Fruit fly (Drosophila melanogaster) whole organism, embryonic: Measurements from ENCODE around the gene CG5510.

ENCODE experiments used
- Abd-B ChIP-seq: fragments of 200-800 bp; sonication (Bioruptor generic); optimal IDR thresholded peaks from 2 replicates; lab custom pipeline; 2018; ENCODE audit warnings: missing biosample characterization, mild to moderate bottlenecking, missing genetic modification characterization, moderate library complexity
- Bdp1 ChIP-seq: fragments of 200-800 bp; sonication (Bioruptor generic); optimal IDR thresholded peaks from 3 replicates; lab custom pipeline; 2016; ENCODE audit warnings: missing biosample characterization, missing genetic modification characterization
- Bgb ChIP-seq: fragments of 200-800 bp; sonication (Bioruptor generic); IDR thresholded peaks from 2 replicates; pipeline ENCODE4 v1.3.6; 2022; ENCODE audit warnings: missing biosample characterization, missing genetic modification characterization; ENCODE audit not compliant: partially characterized antibody
- CG1024 ChIP-seq: fragments of 200-800 bp; sonication (Bioruptor generic); IDR thresholded peaks from 2 replicates; pipeline ENCODE4 v1.3.6; 2022; ENCODE audit warnings: missing biosample characterization, missing genetic modification characterization
- CG11456 ChIP-seq: fragments of 200-800 bp; sonication (Bioruptor generic); IDR thresholded peaks from 3 replicates; pipeline ENCODE4 v1.3.6; 2022; ENCODE audit warnings: missing biosample characterization, missing genetic modification characterization
- CG12391 ChIP-seq: fragments of 200-800 bp; sonication (Bioruptor generic); optimal IDR thresholded peaks from 3 replicates; lab custom pipeline; 2018; ENCODE audit warnings: missing biosample characterization, mild to moderate bottlenecking, missing genetic modification characterization, moderate library complexity
- CG12942 ChIP-seq: fragments of 200-800 bp; sonication (Bioruptor generic); optimal IDR thresholded peaks from 3 replicates; lab custom pipeline; 2016; ENCODE audit warnings: missing biosample characterization, missing genetic modification characterization
- CG13123 ChIP-seq: fragments of 200-800 bp; sonication (Bioruptor generic); optimal IDR thresholded peaks from 2 replicates; lab custom pipeline; 2016; ENCODE audit warnings: missing biosample characterization, missing genetic modification characterization
- CG13424 ChIP-seq: fragments of 200-800 bp; sonication (Bioruptor generic); optimal IDR thresholded peaks from 2 replicates; lab custom pipeline; 2019; ENCODE audit warnings: missing biosample characterization, mild to moderate bottlenecking, missing genetic modification characterization, moderate library complexity
- CG17186 ChIP-seq: fragments of 200-800 bp; sonication (Bioruptor generic); optimal IDR thresholded peaks from 3 replicates; lab custom pipeline; 2017; ENCODE audit warnings: missing biosample characterization, missing genetic modification reagents, missing genetic modification characterization
- CG1792 ChIP-seq: fragments of 200-800 bp; sonication (Bioruptor generic); optimal IDR thresholded peaks from 2 replicates; lab custom pipeline; 2016; ENCODE audit warnings: missing biosample characterization, missing genetic modification characterization
- CG18476 ChIP-seq: fragments of 200-800 bp; sonication (Bioruptor generic); optimal IDR thresholded peaks from 2 replicates; lab custom pipeline; 2016; ENCODE audit warnings: missing biosample characterization, mild to moderate bottlenecking, missing genetic modification characterization
- CG18619 ChIP-seq: fragments of 200-800 bp; sonication (Bioruptor generic); optimal IDR thresholded peaks from 3 replicates; lab custom pipeline; 2017; ENCODE audit warnings: missing biosample characterization, mild to moderate bottlenecking, missing genetic modification characterization
- CG2199 ChIP-seq: fragments of 200-800 bp; sonication (Bioruptor generic); IDR thresholded peaks from 3 replicates; pipeline ENCODE4 v1.3.6; 2022; ENCODE audit warnings: missing biosample characterization, missing genetic modification characterization
- CG30431 ChIP-seq: fragments of 200-800 bp; sonication (Bioruptor generic); optimal IDR thresholded peaks from 2 replicates; lab custom pipeline; 2017; ENCODE audit warnings: missing biosample characterization, missing genetic modification characterization
- CG3065 ChIP-seq: fragments of 200-800 bp; sonication (Bioruptor generic); optimal IDR thresholded peaks from 2 replicates; lab custom pipeline; 2016; ENCODE audit warnings: missing biosample characterization, missing genetic modification characterization
- CG31224 ChIP-seq: fragments of 200-800 bp; sonication (Bioruptor generic); IDR thresholded peaks from 2 replicates; pipeline ENCODE4 v1.3.6; 2022; ENCODE audit warnings: missing biosample characterization, missing genetic modification characterization
- CG31365 ChIP-seq: fragments of 200-800 bp; sonication (Bioruptor generic); optimal IDR thresholded peaks from 2 replicates; lab custom pipeline; 2018; ENCODE audit warnings: missing biosample characterization, mild to moderate bottlenecking, missing genetic modification characterization
- CG3847 ChIP-seq: fragments of 200-800 bp; sonication (Bioruptor generic); IDR thresholded peaks from 2 replicates; pipeline ENCODE4 v1.3.6; 2022; ENCODE audit warnings: missing biosample characterization, missing genetic modification characterization
- CG3995 ChIP-seq: fragments of 200-800 bp; sonication (Bioruptor generic); optimal IDR thresholded peaks from 3 replicates; lab custom pipeline; 2016; ENCODE audit warnings: missing biosample characterization, missing genetic modification characterization
- CG43689 ChIP-seq: fragments of 200-800 bp; sonication (Bioruptor generic); IDR thresholded peaks from 2 replicates; pipeline ENCODE4 v1.3.6; 2022; ENCODE audit warnings: missing biosample characterization, missing genetic modification characterization
- CG4617 ChIP-seq: fragments of 200-800 bp; sonication (Bioruptor generic); optimal IDR thresholded peaks from 3 replicates; lab custom pipeline; 2016; ENCODE audit warnings: missing biosample characterization, missing genetic modification characterization, borderline replicate concordance
- CG5180 ChIP-seq: fragments of 200-800 bp; sonication (Bioruptor generic); optimal IDR thresholded peaks from 3 replicates; lab custom pipeline; 2017; ENCODE audit warnings: missing biosample characterization, missing genetic modification characterization, mild to moderate bottlenecking, moderate library complexity, missing genetic modification reagents
- CG5245 ChIP-seq: fragments of 200-800 bp; sonication (Bioruptor generic); optimal IDR thresholded peaks from 3 replicates; lab custom pipeline; 2016; ENCODE audit warnings: missing biosample characterization, missing genetic modification characterization
- CG7963 ChIP-seq: fragments of 200-800 bp; sonication (Bioruptor generic); IDR thresholded peaks from 3 replicates; pipeline ENCODE4 v1.3.6; 2022; ENCODE audit warnings: missing biosample characterization, missing genetic modification characterization; ENCODE audit not compliant: partially characterized antibody
- CG8924 ChIP-seq: fragments of 200-800 bp; optimal IDR thresholded peaks from 3 replicates; lab custom pipeline; 2019; ENCODE audit warnings: missing biosample characterization, mild to moderate bottlenecking, missing genetic modification characterization, moderate library complexity
- CG9215 ChIP-seq: fragments of 200-800 bp; sonication (Bioruptor generic); IDR thresholded peaks from 2 replicates; pipeline ENCODE4 v1.3.6; 2022; ENCODE audit warnings: missing biosample characterization, missing genetic modification characterization
- Dek ChIP-seq: fragments of 200-800 bp; sonication (Bioruptor generic); optimal IDR thresholded peaks from 3 replicates; lab custom pipeline; 2019; ENCODE audit warnings: missing biosample characterization, mild to moderate bottlenecking, missing genetic modification characterization, moderate library complexity
- Fer2 ChIP-seq: fragments of 200-800 bp; sonication (Bioruptor generic); optimal IDR thresholded peaks from 2 replicates; lab custom pipeline; 2018; ENCODE audit warnings: missing biosample characterization, mild to moderate bottlenecking, missing genetic modification characterization, moderate library complexity
- H15 ChIP-seq: fragments of 200-800 bp; sonication (Bioruptor generic); IDR thresholded peaks from 3 replicates; pipeline ENCODE4 v1.3.6; 2022; ENCODE audit warnings: missing biosample characterization, missing genetic modification characterization
- MBD-R2 ChIP-seq: fragments of 200-800 bp; sonication (Bioruptor generic); IDR thresholded peaks from 2 replicates; pipeline ENCODE4 v1.3.6; 2022; ENCODE audit warnings: missing biosample characterization, missing genetic modification characterization
- Sox100B ChIP-seq: fragments of 200-800 bp; sonication (Bioruptor generic); optimal IDR thresholded peaks from 3 replicates; lab custom pipeline; 2018; ENCODE audit warnings: missing biosample characterization, mild to moderate bottlenecking, missing genetic modification characterization
- ab ChIP-seq: fragments of 200-800 bp; sonication (Bioruptor generic); optimal IDR thresholded peaks from 2 replicates; lab custom pipeline; 2016; ENCODE audit warnings: missing biosample characterization, missing genetic modification characterization
- chn ChIP-seq: fragments of 200-800 bp; sonication (Bioruptor generic); optimal IDR thresholded peaks from 2 replicates; lab custom pipeline; 2016; ENCODE audit warnings: missing biosample characterization, missing genetic modification characterization
- ci ChIP-seq: fragments of 200-800 bp; sonication (Bioruptor generic); IDR thresholded peaks from 3 replicates; pipeline ENCODE4 v1.3.6; 2022; ENCODE audit warnings: missing biosample characterization, missing genetic modification characterization
- dmrt99B ChIP-seq: fragments of 200-800 bp; sonication (Bioruptor generic); optimal IDR thresholded peaks from 2 replicates; lab custom pipeline; 2018; ENCODE audit warnings: missing biosample characterization, mild to moderate bottlenecking, missing genetic modification characterization, moderate library complexity
- dysf ChIP-seq: fragments of 200-800 bp; sonication (Bioruptor generic); IDR thresholded peaks from 3 replicates; pipeline ENCODE4 v1.3.6; 2022; ENCODE audit warnings: missing biosample characterization, missing genetic modification characterization
- fru ChIP-seq: fragments of >200 bp; optimal IDR thresholded peaks from 2 replicates; lab custom pipeline; 2017
- grn ChIP-seq: fragments of 200-800 bp; sonication (Bioruptor generic); optimal IDR thresholded peaks from 3 replicates; lab custom pipeline; 2017; ENCODE audit warnings: missing biosample characterization, missing genetic modification characterization
- knrl ChIP-seq: fragments of 200-800 bp; sonication (Bioruptor generic); IDR thresholded peaks from 3 replicates; pipeline ENCODE4 v1.3.6; 2022; ENCODE audit warnings: missing biosample characterization, missing genetic modification characterization; ENCODE audit not compliant: partially characterized antibody
- oc ChIP-seq: fragments of 200-800 bp; sonication (Bioruptor generic); optimal IDR thresholded peaks from 2 replicates; lab custom pipeline; 2018; ENCODE audit warnings: missing biosample characterization, mild to moderate bottlenecking, missing genetic modification characterization, moderate library complexity
- p53 ChIP-seq: fragments of 200-800 bp; sonication (Bioruptor generic); optimal IDR thresholded peaks from 2 replicates; lab custom pipeline; 2016; ENCODE audit warnings: missing biosample characterization, missing genetic modification characterization
- sisA ChIP-seq: fragments of 200-800 bp; sonication (Bioruptor generic); IDR thresholded peaks from 2 replicates; pipeline ENCODE4 v1.3.6; 2022; ENCODE audit warnings: missing biosample characterization, missing genetic modification characterization
- sna ChIP-seq: fragments of 200-800 bp; sonication (Bioruptor generic); IDR thresholded peaks from 2 replicates; pipeline ENCODE4 v1.3.6; 2022; ENCODE audit warnings: missing biosample characterization, missing genetic modification characterization; ENCODE audit not compliant: partially characterized antibody
- tio ChIP-seq: fragments of 200-800 bp; sonication (Bioruptor generic); optimal IDR thresholded peaks from 2 replicates; lab custom pipeline; 2017; ENCODE audit warnings: missing biosample characterization, missing genetic modification characterization, inconsistent platforms
- tll ChIP-seq, 2 experiments: fragments of 200-800 bp in 1 of 2; fragments of >200 bp in 1 of 2; sonication (Bioruptor generic) in 1 of 2; optimal IDR thresholded peaks; 2 replicates each; lab custom pipeline; 2017 to 2019; ENCODE audit warnings: missing biosample characterization in 2 of 2, missing genetic modification characterization in 2 of 2, mild to moderate bottlenecking in 1 of 2, moderate library complexity in 1 of 2
- trem ChIP-seq: fragments of 200-800 bp; optimal IDR thresholded peaks from 3 replicates; lab custom pipeline; 2019; ENCODE audit warnings: missing biosample characterization, mild to moderate bottlenecking, missing genetic modification characterization, moderate library complexity
- tup ChIP-seq: fragments of 200-800 bp; sonication (Bioruptor generic); optimal IDR thresholded peaks from 2 replicates; lab custom pipeline; 2016; ENCODE audit warnings: missing biosample characterization, mild to moderate bottlenecking, missing genetic modification characterization, moderate library complexity
- twi ChIP-seq: fragments of 200-800 bp; optimal IDR thresholded peaks from 2 replicates; lab custom pipeline; 2019; ENCODE audit warnings: missing biosample characterization, mild to moderate bottlenecking, missing genetic modification characterization, moderate library complexity
- z ChIP-seq: fragments of 200-800 bp; sonication (Bioruptor generic); IDR thresholded peaks from 3 replicates; pipeline ENCODE4 v1.3.6; 2022; ENCODE audit warnings: missing biosample characterization, missing genetic modification characterization

Gene CG5510

dm6 chr3R:24141013-24141592 lies 28.3 kb downstream of the CG5510 start, which contains the start of gene Kal1 (continued):
- TF ChIP-seq CG18619 (peak; percentile 81), CG17186 (GFP tag; lab: Kevin White, UChicago) (peak; percentile 74), Fer2 (tag; lab: Kevin White, UChicago) (peak; percentile 49), CG13424 (peak; percentile 95), Abd-B (GFP tag; lab: Kevin White, UChicago) (peak; percentile 84), CG3065 (GFP tag; lab: Kevin White, UChicago) (peak; percentile 71), CG11456 (GFP tag; lab: Robert Waterston, UW) (peak; percentile 69; the same call in 1 of the 3 replicates), tup (GFP tag; lab: Kevin White, UChicago) (peak; percentile 56), CG2199 (peak; percentile 85; the same call in 2 of the 3 replicates), knrl (0 out of 3 replicates have a peak, but pooled peaks have one; percentile 38), CG7963 (GFP tag; lab: Robert Waterston, UW) (no peak), p53 (GFP tag; lab: Kevin White, UChicago) (no peak), Bdp1 (GFP tag; lab: Kevin White, UChicago) (no peak), CG8924 (peak; percentile 95), twi (tag; lab: Kevin White, UChicago) (peak; percentile 88), chn (GFP tag; lab: Kevin White, UChicago) (peak; percentile 49), CG31365 (tag; lab: Kevin White, UChicago) (peak; percentile 72), dysf (GFP tag; lab: Robert Waterston, UW) (peak; percentile 92), Bgb (GFP tag; lab: Robert Waterston, UW) (no peak), CG5180 (GFP tag; lab: Kevin White, UChicago) (peak; percentile 85), CG30431 (GFP tag; lab: Kevin White, UChicago) (peak; percentile 81), sisA (GFP tag; lab: Robert Waterston, UW) (peak; percentile 90), Sox100B (GFP tag; lab: Kevin White, UChicago) (peak; percentile 95), MBD-R2 (GFP tag; lab: Robert Waterston, UW) (peak; percentile 58), CG1792 (no peak), CG13123 (GFP tag; lab: Kevin White, UChicago) (peak; percentile 72), z (GFP tag; lab: Robert Waterston, UW) (peak; percentile 60; the same call in 2 of the 3 replicates), CG5245 (GFP tag; lab: Kevin White, UChicago) (peak; percentile 85), CG31224 (GFP tag; lab: Robert Waterston, UW) (peak; percentile 44), dmrt99B (tag; lab: Kevin White, UChicago) (peak; percentile 96), oc (tag; lab: Kevin White, UChicago) (peak; percentile 96), CG12391 (tag; lab: Kevin White, UChicago) (peak; percentile 94), fru (lab: Kevin White, UChicago) (no peak), sna (GFP tag; lab: Robert Waterston, UW) (peak; percentile 59; the same call in 1 of the 2 replicates), CG43689 (peak; percentile 87), CG12942 (GFP tag; lab: Kevin White, UChicago) (peak; percentile 75), ab (no peak), CG3847 (GFP tag; lab: Robert Waterston, UW) (peak; percentile 87), H15 (GFP tag; lab: Robert Waterston, UW) (peak; percentile 90), CG9215 (GFP tag; lab: Robert Waterston, UW) (peak; percentile 59), tio (GFP tag; lab: Kevin White, UChicago) (peak; percentile 80), CG4617 (GFP tag; lab: Kevin White, UChicago) (peak; percentile 65), tll (GFP tag; optimal IDR thresholded peaks at IDR 0.05; lab: Kevin White, UChicago) (no peak), CG1024 (GFP tag; lab: Robert Waterston, UW) (peak; percentile 89), trem (tag; lab: Kevin White, UChicago) (peak; percentile 93), CG18476 (GFP tag; lab: Kevin White, UChicago) (peak; percentile 65), CG3995 (peak; percentile 25), ci (GFP tag; lab: Robert Waterston, UW) (peak; percentile 98), Dek (peak; percentile 61), grn (GFP tag; lab: Kevin White, UChicago) (peak; percentile 11)
